Worm (Caenorhabditis elegans) whole organism, mixed stage, embryonic: ENCODE results near the gene snpc-1.2.
A peak's percentile ranks its signal among the peaks of the same experiment; 100 is the strongest.

ENCODE experiments used
- bed-3 ChIP-seq: fragments of 200-800 bp; sonication (Bioruptor generic); optimal IDR thresholded peaks from 3 replicates; lab custom pipeline; 2018; ENCODE audit warnings: mild to moderate bottlenecking, missing genetic modification characterization, moderate library complexity, missing compliant biosample characterization
- elt-3 ChIP-seq: fragments of 150-350 bp; optimal IDR thresholded peaks from 2 replicates; lab custom pipeline; 2014; ENCODE audit warnings: missing biosample characterization, missing genetic modification characterization
- ham-2 ChIP-seq: fragments of 200-800 bp; sonication (Bioruptor generic); optimal IDR thresholded peaks from 2 replicates; lab custom pipeline; 2018; ENCODE audit warnings: mild to moderate bottlenecking, missing genetic modification characterization, missing compliant biosample characterization
- lin-13 ChIP-seq: fragments of 150-350 bp; optimal IDR thresholded peaks from 2 replicates; lab custom pipeline; 2014; ENCODE audit warnings: missing biosample characterization, missing genetic modification characterization
- mep-1 ChIP-seq: fragments of 150-350 bp; optimal IDR thresholded peaks from 2 replicates; lab custom pipeline; 2017; ENCODE audit warnings: missing biosample characterization, missing genetic modification reagents, missing genetic modification characterization, inconsistent platforms
- nhr-237 ChIP-seq: fragments of 150-350 bp; optimal IDR thresholded peaks from 2 replicates; lab custom pipeline; 2014; ENCODE audit warnings: missing biosample characterization, missing genetic modification characterization
- nhr-28 ChIP-seq: fragments of 150-350 bp; optimal IDR thresholded peaks from 2 replicates; lab custom pipeline; 2014; ENCODE audit warnings: missing biosample characterization, missing genetic modification characterization
- nhr-76 ChIP-seq: sonication (generic microtip); optimal IDR thresholded peaks from 2 replicates; lab custom pipeline; 2017; ENCODE audit warnings: missing biosample characterization, missing genetic modification characterization
- snpc-4 ChIP-seq: fragments of 150-350 bp; optimal IDR thresholded peaks from 2 replicates; lab custom pipeline; 2014; ENCODE audit warnings: missing biosample characterization, missing genetic modification characterization
- unc-120 ChIP-seq: sonication (generic microtip); optimal IDR thresholded peaks from 2 replicates; lab custom pipeline; 2017; ENCODE audit warnings: missing genetic modification characterization, missing compliant biosample characterization; ENCODE audit not compliant: poor library complexity, severe bottlenecking
- unc-39 ChIP-seq: fragments of 150-350 bp; optimal IDR thresholded peaks from 2 replicates; lab custom pipeline; 2014; ENCODE audit warnings: missing biosample characterization, missing genetic modification characterization
- unc-62 ChIP-seq: fragments of 150-350 bp; optimal IDR thresholded peaks from 2 replicates; lab custom pipeline; 2014; ENCODE audit warnings: missing biosample characterization, missing genetic modification reagents, missing genetic modification characterization
- ztf-11 ChIP-seq: fragments of 150-350 bp; optimal IDR thresholded peaks from 2 replicates; lab custom pipeline; 2014; ENCODE audit warnings: missing biosample characterization, missing genetic modification characterization

ce11 chrIII:13169464-13169966, at the start of gene snpc-1.2, which contains the start of gene Y39E4B.5:
- TF ChIP-seq bed-3 (GFP tag; lab: Kevin White, UChicago) (no peak), mep-1 (tag; lab: Kevin White, UChicago) (peak; percentile 55), ztf-11 (no peak), nhr-76 (tag; lab: Kevin White, UChicago) (no peak), ham-2 (GFP tag; lab: Kevin White, UChicago) (no peak), unc-39 (tag; lab: Kevin White, UChicago) (no peak), unc-62 (GFP tag; lab: Kevin White, UChicago) (no peak), lin-13 (tag; lab: Kevin White, UChicago) (no peak), nhr-237 (tag; lab: Kevin White, UChicago) (no peak), elt-3 (tag; lab: Kevin White, UChicago) (no peak), nhr-28 (tag; lab: Kevin White, UChicago) (no peak), snpc-4 (no peak), unc-120 (tag; lab: Kevin White, UChicago) (no peak)
